Worm (Caenorhabditis elegans) whole organism, L3 larva: ENCODE measurements around the gene asp-14.

Experiments
- R02D3.7 ChIP-seq: fragments of 150-350 bp; optimal IDR thresholded peaks from 2 replicates; lab custom pipeline; 2014; ENCODE audit warnings: missing biosample characterization, missing genetic modification characterization
- aly-2 ChIP-seq: fragments of 150-350 bp; optimal IDR thresholded peaks from 2 replicates; lab custom pipeline; 2014; ENCODE audit warnings: missing biosample characterization, missing genetic modification characterization
- ama-1 ChIP-seq: fragments of 150-350 bp; optimal IDR thresholded peaks from 2 replicates; lab custom pipeline; 2018
- ceh-16 ChIP-seq: sonication (generic microtip); optimal IDR thresholded peaks from 2 replicates; lab custom pipeline; 2017; ENCODE audit warnings: missing biosample characterization, missing genetic modification characterization
- ceh-28 ChIP-seq: fragments of 150-350 bp; optimal IDR thresholded peaks from 2 replicates; lab custom pipeline; 2014; ENCODE audit warnings: missing biosample characterization, missing genetic modification reagents, missing genetic modification characterization
- ceh-9 ChIP-seq: sonication (generic microtip); optimal IDR thresholded peaks from 2 replicates; lab custom pipeline; 2018; ENCODE audit warnings: missing biosample characterization, missing genetic modification characterization
- egl-27 ChIP-seq: sonication (generic microtip); optimal IDR thresholded peaks from 4 replicates; lab custom pipeline; 2017; ENCODE audit warnings: missing biosample characterization, missing genetic modification reagents, missing genetic modification characterization
- elt-1 ChIP-seq: fragments of 150-350 bp; optimal IDR thresholded peaks from 2 replicates; lab custom pipeline; 2014; ENCODE audit warnings: missing biosample characterization, missing genetic modification characterization
- elt-2 ChIP-seq: sonication (generic microtip); optimal IDR thresholded peaks from 2 replicates; lab custom pipeline; 2016; ENCODE audit warnings: missing genetic modification reagents, mild to moderate bottlenecking, missing genetic modification characterization, missing compliant biosample characterization
- elt-3 ChIP-seq, 3 experiments: fragments of 150-350 bp in 1 of 3; sonication (generic microtip) in 2 of 3; optimal IDR thresholded peaks; 2 replicates in 2 of 3; 4 replicates in 1 of 3; lab custom pipeline; 2014 to 2017; ENCODE audit warnings: missing biosample characterization in 3 of 3, missing genetic modification characterization in 3 of 3
- fkh-2 ChIP-seq: fragments of 150-350 bp; optimal IDR thresholded peaks from 2 replicates; lab custom pipeline; 2014; ENCODE audit warnings: missing biosample characterization, missing genetic modification reagents, missing genetic modification characterization
- fos-1 ChIP-seq: fragments of 150-350 bp; optimal IDR thresholded peaks from 2 replicates; lab custom pipeline; 2014; ENCODE audit warnings: missing biosample characterization, missing genetic modification characterization
- hmg-11 ChIP-seq: sonication (generic microtip); optimal IDR thresholded peaks from 2 replicates; lab custom pipeline; 2016; ENCODE audit warnings: missing genetic modification characterization, missing compliant biosample characterization
- jun-1 ChIP-seq: fragments of 150-350 bp; optimal IDR thresholded peaks from 2 replicates; lab custom pipeline; 2014; ENCODE audit warnings: missing biosample characterization, missing genetic modification reagents, missing genetic modification characterization
- lin-39 ChIP-seq: fragments of 150-350 bp; optimal IDR thresholded peaks from 2 replicates; lab custom pipeline; 2018; ENCODE audit warnings: missing biosample characterization, missing genetic modification reagents, missing genetic modification characterization
- mdl-1 ChIP-seq: fragments of 150-350 bp; optimal IDR thresholded peaks from 2 replicates; lab custom pipeline; 2014; ENCODE audit warnings: missing biosample characterization, missing genetic modification characterization
- mml-1 ChIP-seq: fragments of 150-350 bp; sonication (generic microtip); optimal IDR thresholded peaks from 3 replicates; lab custom pipeline; 2014; ENCODE audit warnings: missing biosample characterization, missing genetic modification characterization
- nhr-11 ChIP-seq: fragments of 150-350 bp; optimal IDR thresholded peaks from 2 replicates; lab custom pipeline; 2014; ENCODE audit warnings: missing biosample characterization, missing genetic modification characterization
- nhr-12 ChIP-seq: fragments of 150-350 bp; optimal IDR thresholded peaks from 2 replicates; lab custom pipeline; 2014; ENCODE audit warnings: missing biosample characterization, missing genetic modification characterization
- nhr-237 ChIP-seq: fragments of 150-350 bp; optimal IDR thresholded peaks from 2 replicates; lab custom pipeline; 2014; ENCODE audit warnings: missing biosample characterization, missing genetic modification characterization
- nhr-28 ChIP-seq: fragments of 150-350 bp; optimal IDR thresholded peaks from 2 replicates; lab custom pipeline; 2014; ENCODE audit warnings: missing biosample characterization, missing genetic modification characterization
- nhr-43 ChIP-seq: sonication (generic microtip); optimal IDR thresholded peaks from 2 replicates; lab custom pipeline; 2016; ENCODE audit warnings: mild to moderate bottlenecking, missing genetic modification characterization, missing compliant biosample characterization; ENCODE audit not compliant: poor library complexity, severe bottlenecking
- nhr-67 ChIP-seq: fragments of 150-350 bp; optimal IDR thresholded peaks from 2 replicates; lab custom pipeline; 2014; ENCODE audit warnings: missing biosample characterization, missing genetic modification characterization
- nhr-76 ChIP-seq: fragments of 150-350 bp; sonication (generic microtip); optimal IDR thresholded peaks from 5 replicates; lab custom pipeline; 2014; ENCODE audit warnings: missing biosample characterization, missing genetic modification characterization
- nhr-77 ChIP-seq: fragments of 150-350 bp; optimal IDR thresholded peaks from 2 replicates; lab custom pipeline; 2014; ENCODE audit warnings: missing biosample characterization, missing genetic modification characterization
- pha-4 ChIP-seq: fragments of 150-350 bp; optimal IDR thresholded peaks from 2 replicates; lab custom pipeline; 2014; ENCODE audit warnings: missing biosample characterization, missing genetic modification reagents, missing genetic modification characterization
- pqm-1 ChIP-seq: fragments of 150-350 bp; optimal IDR thresholded peaks from 2 replicates; lab custom pipeline; 2017; ENCODE audit warnings: missing biosample characterization, missing genetic modification characterization, inconsistent platforms
- sea-2 ChIP-seq: fragments of 150-350 bp; sonication (generic microtip); optimal IDR thresholded peaks from 4 replicates; lab custom pipeline; 2014; ENCODE audit warnings: missing biosample characterization, missing genetic modification reagents, missing genetic modification characterization
- skn-1 ChIP-seq: fragments of 150-350 bp; optimal IDR thresholded peaks from 2 replicates; lab custom pipeline; 2014; ENCODE audit warnings: missing biosample characterization, missing genetic modification characterization
- snpc-4 ChIP-seq: fragments of 150-350 bp; optimal IDR thresholded peaks from 2 replicates; lab custom pipeline; 2014; ENCODE audit warnings: missing biosample characterization, missing genetic modification characterization
- unc-39 ChIP-seq: sonication (generic microtip); optimal IDR thresholded peaks from 4 replicates; lab custom pipeline; 2017; ENCODE audit warnings: missing biosample characterization, missing genetic modification characterization
- ztf-4 ChIP-seq: fragments of 150-350 bp; optimal IDR thresholded peaks from 2 replicates; lab custom pipeline; 2014; ENCODE audit warnings: missing biosample characterization, missing genetic modification characterization

The asp-14 gene

ce11 chrX:6467462-6467861 is 21.0 kb upstream of the asp-14 start, which contains the start of gene C15B12.3:
C15B12.3 (minus strand) TSS chrX:6467562.
- TF ChIP-seq hmg-11 (tag; lab: Kevin White, UChicago) (no peak), fkh-2 (tag; lab: Kevin White, UChicago) (no peak), elt-2 (no peak), ama-1 (lab: Kevin White, UChicago) (no peak), nhr-28 (tag; lab: Kevin White, UChicago) (no peak), R02D3.7 (tag; lab: Kevin White, UChicago) (no peak), sea-2 (GFP tag; lab: Kevin White, UChicago) (no peak), nhr-76 (tag; lab: Kevin White, UChicago) (no peak), ztf-4 (tag; lab: Kevin White, UChicago) (no peak), ceh-9 (tag; lab: Kevin White, UChicago) (no peak), ceh-28 (tag; lab: Kevin White, UChicago) (no peak), mdl-1 (tag; lab: Kevin White, UChicago) (no peak), nhr-237 (no peak), mml-1 (tag; lab: Kevin White, UChicago) (no peak)

DNA sequence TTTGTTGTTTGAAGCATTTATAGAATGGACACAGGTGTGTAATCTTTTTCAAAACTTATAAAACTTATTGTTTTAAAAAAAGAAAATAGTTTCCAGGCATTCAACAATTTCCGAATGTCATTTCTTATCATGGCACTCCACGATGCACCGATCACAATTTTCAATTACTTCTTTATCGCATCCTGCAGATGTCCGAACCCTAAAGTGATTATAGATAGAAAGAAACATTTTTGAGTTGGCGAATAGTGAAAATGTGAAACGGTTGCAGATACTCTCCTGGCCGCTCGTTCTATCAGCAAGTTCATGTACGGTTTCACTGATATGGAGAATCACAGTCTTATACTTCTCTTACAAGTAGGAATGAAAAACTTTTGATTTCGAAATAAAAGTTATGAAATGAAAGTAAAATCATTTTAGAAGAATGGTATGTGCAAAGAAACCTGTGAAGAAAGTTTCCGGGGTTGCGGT is 16.6 kb upstream of the asp-14 start, which contains the start of gene C15B12.2:
Gene C15B12.2 (plus strand): TSS at position 418 of the 468 bp plus-strand sequence.
- TF ChIP-seq pqm-1 (tag; lab: Kevin White, UChicago) (no peak), nhr-28 (tag; lab: Kevin White, UChicago) (no peak), elt-2 (peak; percentile 82)

- TF ChIP-seq pqm-1 (tag; lab: Kevin White, UChicago) (peak; percentile 33), elt-1 (tag; lab: Kevin White, UChicago) (no peak), elt-2 (peak; percentile 29)
Measured at ce11 chrX:6462479-6462878, 16.0 kb upstream of the asp-14 start.

DNA sequence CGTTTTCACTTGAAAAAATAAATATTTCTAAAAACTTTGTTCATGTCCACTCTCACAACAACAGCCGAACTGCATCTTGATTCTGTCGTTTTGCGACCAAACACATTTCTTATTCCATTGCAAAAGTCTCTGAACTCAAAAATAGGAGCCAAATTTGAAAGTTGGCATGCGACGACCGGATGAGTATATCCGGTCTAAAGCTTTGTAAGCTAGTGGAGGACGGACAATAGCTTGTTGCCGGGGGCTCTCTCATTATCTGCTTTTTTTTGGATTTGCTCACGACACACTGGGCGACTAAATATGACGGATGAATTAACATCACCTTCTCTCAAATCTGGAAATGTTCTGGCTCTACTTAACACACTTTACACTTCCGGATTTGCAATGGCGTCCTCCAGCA is 15.3 kb upstream of the asp-14 start, which contains the start of gene K04E7.1:
Gene K04E7.1 (plus strand): TSS at position 301 of the 400 bp plus-strand sequence.
- TF ChIP-seq unc-39: no peak
- TF ChIP-seq nhr-11: no peak
- TF ChIP-seq lin-39 (tag; lab: Kevin White, UChicago): no peak
- no peak for TF ChIP-seq aly-2
- TF ChIP-seq nhr-67 (tag; lab: Kevin White, UChicago): no peak
- no peak for TF ChIP-seq nhr-28 (tag; lab: Kevin White, UChicago)
- no peak for TF ChIP-seq nhr-77 (tag; lab: Kevin White, UChicago)
- TF ChIP-seq snpc-4 (tag; lab: Kevin White, UChicago): no peak
- no peak for TF ChIP-seq elt-1 (tag; lab: Kevin White, UChicago)
- TF ChIP-seq ceh-16 (tag; lab: Kevin White, UChicago): no peak
- no peak for TF ChIP-seq skn-1 (tag; lab: Kevin White, UChicago)
- TF ChIP-seq elt-3 (tag; optimal IDR thresholded peaks at IDR 0.05; lab: Kevin White, UChicago): no peak
- TF ChIP-seq ztf-4 (tag; lab: Kevin White, UChicago): no peak

DNA sequence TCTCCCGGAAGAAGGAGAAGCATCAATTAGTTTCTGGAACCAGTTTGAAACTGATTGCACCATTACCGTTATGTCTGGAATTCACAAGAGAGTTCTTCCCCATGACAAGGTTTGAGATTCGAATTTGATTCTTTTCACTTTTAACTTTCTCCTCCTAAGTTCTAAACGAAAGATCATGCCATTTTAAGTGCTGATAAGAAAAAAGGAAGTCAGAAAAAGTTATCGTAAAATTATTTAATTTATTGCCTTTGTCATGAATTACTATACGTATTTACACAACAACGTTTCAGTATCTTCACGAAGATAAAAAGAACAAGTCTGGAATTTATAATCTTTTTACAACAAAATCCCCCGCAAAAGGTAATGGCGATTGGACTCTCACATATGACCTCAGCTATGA is 13.7 kb upstream of the asp-14 start:
- TF ChIP-seq nhr-77 (tag; lab: Kevin White, UChicago): no peak
- peak; percentile 53 for TF ChIP-seq elt-2
- TF ChIP-seq nhr-43 (tag; lab: Kevin White, UChicago): no peak
- TF ChIP-seq nhr-12 (tag; lab: Kevin White, UChicago): no peak
- no peak for TF ChIP-seq ceh-16 (tag; lab: Kevin White, UChicago)
- TF ChIP-seq pqm-1 (tag; lab: Kevin White, UChicago): peak; percentile 70
- TF ChIP-seq unc-39: no peak
- TF ChIP-seq ceh-9 (tag; lab: Kevin White, UChicago): no peak
- no peak for TF ChIP-seq lin-39 (tag; lab: Kevin White, UChicago)
- no peak for TF ChIP-seq fos-1

ce11 chrX:6458467-6458866 is 12.0 kb upstream of the asp-14 start:
- no peak for TF ChIP-seq jun-1 (tag; lab: Kevin White, UChicago)

DNA sequence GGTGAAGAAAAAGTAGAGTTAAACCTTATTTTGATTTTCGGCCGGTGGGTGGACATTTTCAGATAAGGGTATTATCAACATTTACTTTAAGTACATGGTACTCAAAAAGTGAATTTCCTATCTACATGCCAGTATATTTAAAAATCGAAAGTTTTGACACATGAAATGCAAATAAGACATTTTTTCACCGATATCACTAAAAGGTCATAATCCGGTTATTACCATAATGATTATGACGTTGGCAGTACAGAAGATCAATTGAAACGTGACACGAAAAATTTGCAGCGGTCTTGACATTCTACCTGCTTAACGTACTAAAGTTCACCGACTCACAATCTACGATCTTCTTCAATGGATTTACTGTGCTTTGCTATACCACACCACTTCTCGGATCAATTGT is 11.5 kb upstream of the asp-14 start:
- TF ChIP-seq elt-2 (peak; percentile 73), pha-4 (tag; lab: Kevin White, UChicago) (peak; percentile 15), nhr-28 (tag; lab: Kevin White, UChicago) (no peak), nhr-237 (no peak), egl-27 (tag; lab: Kevin White, UChicago) (no peak)
